Worm (Caenorhabditis elegans) whole organism, dauer: Measurements from ENCODE around the gene fbxa-194.

Source experiments
- unc-62 ChIP-seq: sonication (generic microtip); optimal IDR thresholded peaks from 2 replicates; lab custom pipeline; 2017; ENCODE audit warnings: missing biosample characterization, missing genetic modification reagents, missing genetic modification characterization

The fbxa-194 gene

ce11 chrV:19759282-19759681 lies 19.2 kb downstream of the fbxa-194 start:
- TF ChIP-seq unc-62 (GFP tag; lab: Kevin White, UChicago), result no peak

ce11 chrV:19756253-19756652 lies 22.3 kb downstream of the fbxa-194 start, which contains the start of gene W04E12.9:
Gene W04E12.9 (plus strand): TSS chrV:19756553.
- TF ChIP-seq unc-62 (GFP tag; lab: Kevin White, UChicago), result no peak

ce11 chrV:19755260-19755659 lies 23.2 kb downstream of the fbxa-194 start, which contains the start of gene clec-50:
Gene clec-50 (minus strand): TSS chrV:19755368.
- no peak for TF ChIP-seq unc-62 (GFP tag; lab: Kevin White, UChicago)

ce11 chrV:19754331-19754730 lies 24.2 kb downstream of the fbxa-194 start:
- no peak for TF ChIP-seq unc-62 (GFP tag; lab: Kevin White, UChicago)

ce11 chrV:19752879-19753278 lies 25.6 kb downstream of the fbxa-194 start:
- no peak for TF ChIP-seq unc-62 (GFP tag; lab: Kevin White, UChicago)

- TF ChIP-seq unc-62 (GFP tag; lab: Kevin White, UChicago), result no peak
Measured at ce11 chrV:19751124-19751523, 27.4 kb downstream of the fbxa-194 start, which contains the start of gene clec-49. Gene clec-49 (minus strand): TSS chrV:19751226.

ce11 chrV:19747144-19747543 lies 31.4 kb downstream of the fbxa-194 start:
- TF ChIP-seq unc-62 (GFP tag; lab: Kevin White, UChicago), result no peak

ce11 chrV:19745852-19746251 lies 32.7 kb downstream of the fbxa-194 start, which contains the start of gene W04E12.5:
Gene W04E12.5 (plus strand): TSS chrV:19746152.
- TF ChIP-seq unc-62 (GFP tag; lab: Kevin White, UChicago), result no peak

ce11 chrV:19744210-19744609 lies 34.3 kb downstream of the fbxa-194 start:
- TF ChIP-seq unc-62 (GFP tag; lab: Kevin White, UChicago), result no peak

ce11 chrV:19743794-19744193 lies 34.7 kb downstream of the fbxa-194 start:
- no peak for TF ChIP-seq unc-62 (GFP tag; lab: Kevin White, UChicago)

ce11 chrV:19743305-19743704 lies 35.2 kb downstream of the fbxa-194 start, which contains the start of gene W04E12.4:
Gene W04E12.4 (plus strand): TSS chrV:19743605.
- no peak for TF ChIP-seq unc-62 (GFP tag; lab: Kevin White, UChicago)

- TF ChIP-seq unc-62 (GFP tag; lab: Kevin White, UChicago), result no peak
Measured at ce11 chrV:19741651-19742050, 36.9 kb downstream of the fbxa-194 start, which contains the start of gene W04E12.3. Gene W04E12.3 (plus strand): TSS chrV:19741951.

ce11 chrV:19741034-19741433 lies 37.5 kb downstream of the fbxa-194 start, which contains the start of gene W04E12.2:
Gene W04E12.2 (minus strand): TSS chrV:19741134.
- TF ChIP-seq unc-62 (GFP tag; lab: Kevin White, UChicago), result no peak

- TF ChIP-seq unc-62 (GFP tag; lab: Kevin White, UChicago), result no peak
Measured at ce11 chrV:19738117-19738516, 40.4 kb downstream of the fbxa-194 start, which contains the start of gene fbxa-131. Gene fbxa-131 (plus strand): TSS chrV:19738417.

- TF ChIP-seq unc-62 (GFP tag; lab: Kevin White, UChicago), result no peak
Measured at ce11 chrV:19737458-19737857, 41.0 kb downstream of the fbxa-194 start, which contains the start of gene W04E12.7. Gene W04E12.7 (minus strand): TSS chrV:19737558.

- no peak for TF ChIP-seq unc-62 (GFP tag; lab: Kevin White, UChicago)
Measured at ce11 chrV:19733728-19734127, 44.8 kb downstream of the fbxa-194 start.

ce11 chrV:19730280-19730679 lies 48.2 kb downstream of the fbxa-194 start, which contains the start of gene Y116F11A.1:
Gene Y116F11A.1 (plus strand): TSS chrV:19730580.
- no peak for TF ChIP-seq unc-62 (GFP tag; lab: Kevin White, UChicago)
